Fruit fly (Drosophila melanogaster) whole organism, embryonic: ENCODE measurements around the gene CG2691.

ENCODE experiments used
- Asciz ChIP-seq: fragments of 200-800 bp; sonication (Bioruptor generic); optimal IDR thresholded peaks from 2 replicates; lab custom pipeline; 2017; ENCODE audit warnings: missing biosample characterization, mild to moderate bottlenecking, missing genetic modification characterization, missing genetic modification reagents
- CG10147 ChIP-seq: fragments of 200-800 bp; sonication (Bioruptor generic); optimal IDR thresholded peaks from 2 replicates; lab custom pipeline; 2019; ENCODE audit warnings: missing biosample characterization, mild to moderate bottlenecking, missing genetic modification characterization, moderate library complexity
- CG11085 ChIP-seq: fragments of 200-800 bp; sonication (Bioruptor generic); IDR thresholded peaks from 2 replicates; pipeline ENCODE4 v1.3.6; 2022; ENCODE audit warnings: missing biosample characterization, missing genetic modification characterization
- CG11504 ChIP-seq: fragments of 200-800 bp; sonication (Bioruptor generic); optimal IDR thresholded peaks from 3 replicates; lab custom pipeline; 2019; ENCODE audit warnings: missing biosample characterization, mild to moderate bottlenecking, missing genetic modification characterization, moderate library complexity
- CG12104 ChIP-seq: fragments of 200-800 bp; sonication (Bioruptor generic); optimal IDR thresholded peaks from 3 replicates; lab custom pipeline; 2016; ENCODE audit warnings: missing biosample characterization, missing genetic modification characterization
- CG13775 ChIP-seq: fragments of 200-800 bp; sonication (Bioruptor generic); optimal IDR thresholded peaks from 3 replicates; lab custom pipeline; 2017; ENCODE audit warnings: missing biosample characterization, mild to moderate bottlenecking, missing genetic modification characterization
- CG17568 ChIP-seq: fragments of 200-800 bp; sonication (Bioruptor generic); optimal IDR thresholded peaks from 2 replicates; lab custom pipeline; 2018; ENCODE audit warnings: missing biosample characterization, mild to moderate bottlenecking, missing genetic modification characterization, moderate library complexity
- CG17612 ChIP-seq: fragments of 200-800 bp; sonication (Bioruptor generic); IDR thresholded peaks from 2 replicates; pipeline ENCODE4 v1.3.6; 2022; ENCODE audit warnings: missing biosample characterization, missing genetic modification characterization
- CG17912 ChIP-seq: fragments of 200-800 bp; sonication (Bioruptor generic); optimal IDR thresholded peaks from 2 replicates; lab custom pipeline; 2018; ENCODE audit warnings: missing biosample characterization, mild to moderate bottlenecking, missing genetic modification characterization
- CG1832 ChIP-seq: fragments of 200-800 bp; sonication (Bioruptor generic); optimal IDR thresholded peaks from 2 replicates; lab custom pipeline; 2017; ENCODE audit warnings: missing biosample characterization, mild to moderate bottlenecking, missing genetic modification characterization, inconsistent platforms
- CG2712 ChIP-seq: fragments of 200-800 bp; optimal IDR thresholded peaks from 3 replicates; lab custom pipeline; 2019; ENCODE audit warnings: missing biosample characterization, mild to moderate bottlenecking, missing genetic modification characterization, moderate library complexity
- CG30020 ChIP-seq: fragments of 200-800 bp; optimal IDR thresholded peaks from 2 replicates; lab custom pipeline; 2019; ENCODE audit warnings: missing biosample characterization, mild to moderate bottlenecking, missing genetic modification characterization, moderate library complexity
- CG32767 ChIP-seq: fragments of 200-800 bp; sonication (Bioruptor generic); IDR thresholded peaks from 2 replicates; pipeline ENCODE4 v1.3.6; 2022; ENCODE audit warnings: missing biosample characterization, missing genetic modification characterization
- CG33213 ChIP-seq: fragments of 200-800 bp; sonication (Bioruptor generic); optimal IDR thresholded peaks from 3 replicates; lab custom pipeline; 2016; ENCODE audit warnings: missing biosample characterization, missing genetic modification characterization
- CG4730 ChIP-seq: fragments of 200-800 bp; sonication (Bioruptor generic); IDR thresholded peaks from 2 replicates; pipeline ENCODE4 v1.3.6; 2022; ENCODE audit warnings: missing biosample characterization, missing genetic modification characterization
- CG4854 ChIP-seq: fragments of 200-800 bp; sonication (Bioruptor generic); optimal IDR thresholded peaks from 2 replicates; lab custom pipeline; 2016; ENCODE audit warnings: missing biosample characterization, missing genetic modification characterization, inconsistent platforms
- CG6254 ChIP-seq: fragments of 200-800 bp; sonication (Bioruptor generic); optimal IDR thresholded peaks from 3 replicates; lab custom pipeline; 2017; ENCODE audit warnings: mild to moderate bottlenecking, missing biosample characterization, missing genetic modification reagents, missing genetic modification characterization
- CG6813 ChIP-seq: fragments of 200-800 bp; sonication (Bioruptor generic); optimal IDR thresholded peaks from 2 replicates; lab custom pipeline; 2017; ENCODE audit warnings: missing biosample characterization, missing genetic modification characterization, mild to moderate bottlenecking, moderate library complexity, missing genetic modification reagents
- CHES-1-like ChIP-seq: fragments of 200-800 bp; sonication (Bioruptor generic); optimal IDR thresholded peaks from 2 replicates; lab custom pipeline; 2016; ENCODE audit warnings: missing biosample characterization, missing genetic modification characterization
- Camta ChIP-seq: fragments of 200-800 bp; sonication (Bioruptor generic); optimal IDR thresholded peaks from 2 replicates; lab custom pipeline; 2016; ENCODE audit warnings: missing biosample characterization, missing genetic modification characterization
- CrebB ChIP-seq: fragments of 200-800 bp; sonication (Bioruptor generic); optimal IDR thresholded peaks from 3 replicates; lab custom pipeline; 2018; ENCODE audit warnings: missing biosample characterization, mild to moderate bottlenecking, missing genetic modification characterization
- D ChIP-seq, 2 experiments: fragments of 200-800 bp in 1 of 2; fragments of >200 bp in 1 of 2; sonication (Bioruptor generic) in 1 of 2; optimal IDR thresholded peaks; 2 replicates in 1 of 2; 3 replicates in 1 of 2; lab custom pipeline; 2017; ENCODE audit warnings: mild to moderate bottlenecking in 1 of 2, missing biosample characterization in 1 of 2, missing genetic modification characterization in 1 of 2, missing genetic modification reagents in 1 of 2
- Doc3 ChIP-seq: fragments of 200-800 bp; sonication (Bioruptor generic); IDR thresholded peaks from 3 replicates; pipeline ENCODE4 v1.3.6; 2022; ENCODE audit warnings: missing biosample characterization, missing genetic modification characterization; ENCODE audit not compliant: partially characterized antibody
- Dref ChIP-seq: fragments of 200-800 bp; sonication (Bioruptor generic); IDR thresholded peaks from 2 replicates; pipeline ENCODE4 v1.3.6; 2022; ENCODE audit warnings: missing biosample characterization, missing genetic modification characterization
- Fer2 ChIP-seq: fragments of 200-800 bp; sonication (Bioruptor generic); optimal IDR thresholded peaks from 2 replicates; lab custom pipeline; 2018; ENCODE audit warnings: missing biosample characterization, mild to moderate bottlenecking, missing genetic modification characterization, moderate library complexity
- HLH4C ChIP-seq: fragments of 200-800 bp; sonication (Bioruptor generic); IDR thresholded peaks from 3 replicates; pipeline ENCODE4 v1.3.6; 2022; ENCODE audit warnings: missing biosample characterization, missing genetic modification characterization; ENCODE audit not compliant: partially characterized antibody
- Hr51 ChIP-seq, 2 experiments: fragments of 200-800 bp; sonication (Bioruptor generic); optimal IDR thresholded peaks; 2 replicates in 1 of 2; 3 replicates in 1 of 2; lab custom pipeline; 2016 to 2018; ENCODE audit warnings: missing biosample characterization in 2 of 2, missing genetic modification characterization in 2 of 2, mild to moderate bottlenecking in 1 of 2, moderate library complexity in 1 of 2
- Hr78 ChIP-seq, 2 experiments: fragments of 200-800 bp in 1 of 2; fragments of >200 bp in 1 of 2; sonication (Bioruptor generic) in 1 of 2; optimal IDR thresholded peaks; 2 replicates each; lab custom pipeline; 2017 to 2019; ENCODE audit warnings: missing biosample characterization in 2 of 2, missing genetic modification characterization in 2 of 2, mild to moderate bottlenecking in 1 of 2, moderate library complexity in 1 of 2
- Lim3 ChIP-seq: fragments of 200-800 bp; sonication (Bioruptor generic); IDR thresholded peaks from 2 replicates; pipeline ENCODE4 v1.3.6; 2022; ENCODE audit warnings: missing biosample characterization, missing genetic modification characterization
- PHDP ChIP-seq: fragments of 200-800 bp; sonication (Bioruptor generic); optimal IDR thresholded peaks from 3 replicates; lab custom pipeline; 2018; ENCODE audit warnings: missing biosample characterization, mild to moderate bottlenecking, missing genetic modification characterization, moderate library complexity
- Poxn ChIP-seq: fragments of 200-800 bp; sonication (Bioruptor generic); IDR thresholded peaks from 2 replicates; pipeline ENCODE4 v1.3.6; 2022; ENCODE audit warnings: missing biosample characterization, missing genetic modification characterization
- Stat92E ChIP-seq, 3 experiments: fragments of >200 bp in 2 of 3; fragments of 200-800 bp in 1 of 3; sonication (Bioruptor generic) in 1 of 3; optimal IDR thresholded peaks; 2 replicates each; lab custom pipeline; 2017 to 2019; ENCODE audit warnings: missing biosample characterization in 3 of 3, missing genetic modification characterization in 3 of 3, mild to moderate bottlenecking in 1 of 3, moderate library complexity in 1 of 3
- bab2 ChIP-seq: fragments of 200-800 bp; sonication (Bioruptor generic); optimal IDR thresholded peaks from 2 replicates; lab custom pipeline; 2016; ENCODE audit warnings: missing biosample characterization, missing genetic modification characterization
- bcd ChIP-seq: fragments of 200-800 bp; sonication (Bioruptor generic); optimal IDR thresholded peaks from 2 replicates; lab custom pipeline; 2017; ENCODE audit warnings: missing biosample characterization, mild to moderate bottlenecking, missing genetic modification characterization
- bigmax ChIP-seq: fragments of 200-800 bp; sonication (Bioruptor generic); optimal IDR thresholded peaks from 2 replicates; lab custom pipeline; 2018; ENCODE audit warnings: missing biosample characterization, mild to moderate bottlenecking, missing genetic modification characterization
- crp ChIP-seq, 2 experiments: fragments of 200-800 bp; sonication (Bioruptor generic); optimal IDR thresholded peaks; 2 replicates in 1 of 2; 3 replicates in 1 of 2; lab custom pipeline; 2017; ENCODE audit warnings: missing biosample characterization in 2 of 2, missing genetic modification characterization in 2 of 2, mild to moderate bottlenecking in 1 of 2, moderate library complexity in 1 of 2
- gem ChIP-seq: fragments of 200-800 bp; sonication (Bioruptor generic); optimal IDR thresholded peaks from 2 replicates; lab custom pipeline; 2019; ENCODE audit warnings: missing biosample characterization, mild to moderate bottlenecking, missing genetic modification characterization, moderate library complexity
- grau ChIP-seq: fragments of 200-800 bp; optimal IDR thresholded peaks from 3 replicates; lab custom pipeline; 2019; ENCODE audit warnings: missing biosample characterization, mild to moderate bottlenecking, missing genetic modification characterization, moderate library complexity
- lola ChIP-seq, 3 experiments: fragments of >200 bp in 2 of 3; fragments of 200-800 bp in 1 of 3; sonication (Bioruptor generic) in 1 of 3; optimal IDR thresholded peaks; 2 replicates each; lab custom pipeline; 2017 to 2019; ENCODE audit warnings: missing biosample characterization in 3 of 3, missing genetic modification characterization in 3 of 3, mild to moderate bottlenecking in 1 of 3, moderate library complexity in 1 of 3
- sima ChIP-seq: fragments of 200-800 bp; sonication (Bioruptor generic); optimal IDR thresholded peaks from 2 replicates; lab custom pipeline; 2016; ENCODE audit warnings: missing biosample characterization, missing genetic modification characterization
- sisA ChIP-seq: fragments of 200-800 bp; sonication (Bioruptor generic); IDR thresholded peaks from 2 replicates; pipeline ENCODE4 v1.3.6; 2022; ENCODE audit warnings: missing biosample characterization, missing genetic modification characterization
- slbo ChIP-seq: fragments of 200-800 bp; sonication (Bioruptor generic); IDR thresholded peaks from 2 replicates; pipeline ENCODE4 v1.3.6; 2022; ENCODE audit warnings: missing biosample characterization, missing genetic modification characterization
- slp2 ChIP-seq: fragments of 200-800 bp; sonication (Bioruptor generic); optimal IDR thresholded peaks from 2 replicates; lab custom pipeline; 2016; ENCODE audit warnings: missing biosample characterization, missing genetic modification characterization
- so ChIP-seq: fragments of 200-800 bp; sonication (Bioruptor generic); IDR thresholded peaks from 3 replicates; pipeline ENCODE4 v1.3.6; 2022; ENCODE audit warnings: missing biosample characterization, missing genetic modification characterization
- sr ChIP-seq: fragments of 200-800 bp; sonication (Bioruptor generic); IDR thresholded peaks from 3 replicates; pipeline ENCODE4 v1.3.6; 2022; ENCODE audit warnings: missing biosample characterization, missing genetic modification characterization
- tgo ChIP-seq: fragments of 200-800 bp; sonication (Bioruptor generic); IDR thresholded peaks from 3 replicates; pipeline ENCODE4 v1.3.6; 2022; ENCODE audit warnings: missing biosample characterization, missing genetic modification characterization
- wek ChIP-seq: fragments of 200-800 bp; sonication (Bioruptor generic); optimal IDR thresholded peaks from 3 replicates; lab custom pipeline; 2018; ENCODE audit warnings: missing biosample characterization, mild to moderate bottlenecking, missing genetic modification characterization, moderate library complexity
- zen2 ChIP-seq: fragments of 200-800 bp; sonication (Bioruptor generic); IDR thresholded peaks from 3 replicates; pipeline ENCODE4 v1.3.6; 2022; ENCODE audit warnings: missing biosample characterization, missing genetic modification characterization; ENCODE audit not compliant: partially characterized antibody

Gene CG2691

dm6 chrX:13643961-13644360, 19.8 kb upstream of the CG2691 start (continued):
- TF ChIP-seq wek (GFP tag; lab: Kevin White, UChicago) (no peak), Dref (no peak), bab2 (peak; percentile 48), CG17612 (GFP tag; lab: Robert Waterston, UW) (no peak), slbo (GFP tag; lab: Robert Waterston, UW) (peak; percentile 60), Hr78 (GFP tag; optimal IDR thresholded peaks at IDR 0.05; lab: Kevin White, UChicago) (no peak), tgo (GFP tag; lab: Robert Waterston, UW) (peak; percentile 73; the same call in 2 of the 3 replicates), lola (GFP tag; optimal IDR thresholded peaks at IDR 0.05; lab: Kevin White, UChicago) (no peak), Hr51 (GFP tag; optimal IDR thresholded peaks at IDR 0.05; lab: Kevin White, UChicago) (peak in 1 of 2 experiments; percentile 51), Doc3 (no peak), Poxn (GFP tag; lab: Robert Waterston, UW) (no peak), sr (no peak), CG30020 (tag; lab: Kevin White, UChicago) (no peak), CHES-1-like (GFP tag; lab: Kevin White, UChicago) (no peak), zen2 (no peak), CG11085 (no peak), CG4854 (GFP tag; lab: Kevin White, UChicago) (no peak), Asciz (peak; percentile 27), CrebB (tag; lab: Kevin White, UChicago) (no peak), Lim3 (0 out of 2 replicates have a peak, but pooled peaks have one; percentile 17), CG6813 (GFP tag; lab: Kevin White, UChicago) (peak; percentile 36), HLH4C (no peak), CG4730 (peak; percentile 51; the same call in 1 of the 2 replicates), PHDP (tag; lab: Kevin White, UChicago) (peak; percentile 45), CG13775 (GFP tag; lab: Kevin White, UChicago) (peak; percentile 15), grau (tag; lab: Kevin White, UChicago) (peak; percentile 14), CG6254 (GFP tag; lab: Kevin White, UChicago) (peak; percentile 39), CG1832 (no peak), Fer2 (tag; lab: Kevin White, UChicago) (no peak), sima (GFP tag; lab: Kevin White, UChicago) (no peak), CG2712 (tag; lab: Kevin White, UChicago) (peak; percentile 59), CG17912 (GFP tag; lab: Kevin White, UChicago) (no peak), gem (peak; percentile 64), CG32767 (0 out of 2 replicates have a peak, but pooled peaks have one; percentile 16), so (GFP tag; lab: Robert Waterston, UW) (peak; percentile 67; the same call in 1 of the 3 replicates), CG33213 (GFP tag; lab: Kevin White, UChicago) (peak; percentile 6), bcd (peak; percentile 45), CG12104 (GFP tag; lab: Kevin White, UChicago) (no peak), sisA (GFP tag; lab: Robert Waterston, UW) (peak; percentile 71), Stat92E (GFP tag; optimal IDR thresholded peaks at IDR 0.05; lab: Kevin White, UChicago) (no peak), D (optimal IDR thresholded peaks at IDR 0.05; lab: Kevin White, UChicago) (no peak), D (GFP tag; optimal IDR thresholded peaks at IDR 0.05; lab: Kevin White, UChicago) (peak; percentile 28), slp2 (GFP tag; lab: Kevin White, UChicago) (peak; percentile 15), CG10147 (peak; percentile 22), CG11504 (tag; lab: Kevin White, UChicago) (peak; percentile 68), bigmax (GFP tag; lab: Kevin White, UChicago) (no peak), crp (GFP tag; optimal IDR thresholded peaks at IDR 0.05; lab: Kevin White, UChicago) (no peak), CG17568 (no peak), Camta (GFP tag; lab: Kevin White, UChicago) (no peak)
